Worm (Caenorhabditis elegans): ENCODE measurements around the gene mml-1.

ce11 chrIII:7329155-7329732, 45.3 kb downstream of the mml-1 start, which contains the start of gene lab-2:
- TF ChIP-seq hlh-30 (tag; optimal IDR thresholded peaks at IDR 0.05; ENCODE audit: insufficient read depth) (no peak), nhr-11 (tag; optimal IDR thresholded peaks at IDR 0.05) (no peak), lin-11 (tag; optimal IDR thresholded peaks at IDR 0.05) (no peak), lim-6 (tag; optimal IDR thresholded peaks at IDR 0.05) (no peak), nhr-232 (tag; optimal IDR thresholded peaks at IDR 0.05) (no peak)

Measured in whole organism, late embryonic.